Worm (Caenorhabditis elegans): ENCODE results near the gene osm-9.
"Not testable (repeated sequence)": the region's sequence is repeated elsewhere in the genome, so short reads cannot be mapped to it uniquely, and the experiment has no call there.

The osm-9 gene

ce11 chrIV:3593513-3593912 lies 36.3 kb upstream of the osm-9 start, which contains the start of gene taf-2:
taf-2 (minus strand) TSS chrIV:3593613.
- TF ChIP-seq pes-1 (GFP tag; IDR thresholded peaks at IDR 0.05) (no peak), B0310.2 (tag; optimal IDR thresholded peaks at IDR 0.05) (no peak), ets-7 (tag; optimal IDR thresholded peaks at IDR 0.05) (no peak), hmbx-1 (tag; optimal IDR thresholded peaks at IDR 0.05) (no peak)

ce11 chrIV:3590821-3591220 lies 33.6 kb upstream of the osm-9 start:
- TF ChIP-seq ceh-13 (GFP tag; optimal IDR thresholded peaks at IDR 0.05), result no peak

- not testable (repeated sequence) for TF ChIP-seq scrt-1 (GFP tag; IDR thresholded peaks at IDR 0.05); tra-4 (tag; optimal IDR thresholded peaks at IDR 0.05); sea-1 (GFP tag; conservative IDR thresholded peaks at IDR 0.05)
These were observed 25.6 kb upstream of the osm-9 start, which contains the start of gene blos-7 for ce11 chrIV:3582806-3583205. blos-7 (minus strand) TSS chrIV:3582906.

- TF ChIP-seq pes-1 (GFP tag; IDR thresholded peaks at IDR 0.05) (no peak), tra-4 (tag; optimal IDR thresholded peaks at IDR 0.05) (no peak), F13C5.2 (tag; optimal IDR thresholded peaks at IDR 0.05) (no peak), hnd-1 (tag; optimal IDR thresholded peaks at IDR 0.05) (no peak), hmbx-1 (tag; optimal IDR thresholded peaks at IDR 0.05) (no peak), B0310.2 (tag; optimal IDR thresholded peaks at IDR 0.05) (no peak), ets-7 (tag; optimal IDR thresholded peaks at IDR 0.05) (no peak), tbx-11 (GFP tag; IDR thresholded peaks at IDR 0.05) (no peak), ceh-36 (tag; optimal IDR thresholded peaks at IDR 0.05) (no peak), tbx-37 (GFP tag; conservative IDR thresholded peaks at IDR 0.05) (no peak), scrt-1 (GFP tag; IDR thresholded peaks at IDR 0.05) (no peak), hmg-4 (GFP tag; optimal IDR thresholded peaks at IDR 0.05) (no peak), aly-1 (tag; optimal IDR thresholded peaks at IDR 0.05) (no peak), ama-1 (optimal IDR thresholded peaks at IDR 0.05) (no peak), flt-1 (GFP tag; IDR thresholded peaks at IDR 0.05) (no peak), ceh-13 (GFP tag; optimal IDR thresholded peaks at IDR 0.05) (no peak), sea-1 (GFP tag; conservative IDR thresholded peaks at IDR 0.05) (no peak)
These were observed 22.3 kb upstream of the osm-9 start, which contains the start of gene Y37E11B.1 for ce11 chrIV:3579477-3579975. Y37E11B.1 (plus strand) TSS chrIV:3579621.

- TF ChIP-seq scrt-1 (GFP tag; IDR thresholded peaks at IDR 0.05) (no peak), B0310.2 (tag; optimal IDR thresholded peaks at IDR 0.05) (no peak), tra-4 (tag; optimal IDR thresholded peaks at IDR 0.05) (no peak), aly-1 (tag; optimal IDR thresholded peaks at IDR 0.05) (no peak), flt-1 (GFP tag; IDR thresholded peaks at IDR 0.05) (no peak), F13C5.2 (tag; optimal IDR thresholded peaks at IDR 0.05) (no peak), hmbx-1 (tag; optimal IDR thresholded peaks at IDR 0.05) (no peak), hmg-4 (GFP tag; optimal IDR thresholded peaks at IDR 0.05) (no peak), ceh-36 (tag; optimal IDR thresholded peaks at IDR 0.05) (no peak), sea-1 (GFP tag; conservative IDR thresholded peaks at IDR 0.05) (no peak), ama-1 (optimal IDR thresholded peaks at IDR 0.05) (no peak), tbx-37 (GFP tag; conservative IDR thresholded peaks at IDR 0.05) (no peak), tbx-11 (GFP tag; IDR thresholded peaks at IDR 0.05) (no peak)
These were observed 21.4 kb upstream of the osm-9 start for ce11 chrIV:3578667-3579066.

- no peak for TF ChIP-seq ama-1 (optimal IDR thresholded peaks at IDR 0.05)
These were observed 20.9 kb upstream of the osm-9 start, which contains the start of gene Y37E11B.2 for ce11 chrIV:3578155-3578554. Y37E11B.2 (plus strand) TSS chrIV:3578455.

- no peak for TF ChIP-seq ama-1 (optimal IDR thresholded peaks at IDR 0.05)
These were observed 13.4 kb upstream of the osm-9 start for ce11 chrIV:3570612-3571011.

ce11 chrIV:3568608-3569007 lies 11.4 kb upstream of the osm-9 start, which contains the start of gene otpl-1:
otpl-1 (plus strand) TSS chrIV:3568979.
- no peak for TF ChIP-seq F13C5.2 (tag; optimal IDR thresholded peaks at IDR 0.05)
- TF ChIP-seq scrt-1 (GFP tag; IDR thresholded peaks at IDR 0.05), result no peak
- no peak for TF ChIP-seq tbx-11 (GFP tag; IDR thresholded peaks at IDR 0.05)
- TF ChIP-seq pes-1 (GFP tag; IDR thresholded peaks at IDR 0.05), result no peak
- TF ChIP-seq ama-1 (optimal IDR thresholded peaks at IDR 0.05), result no peak
- no peak for TF ChIP-seq tra-4 (tag; optimal IDR thresholded peaks at IDR 0.05)
- no peak for TF ChIP-seq hnd-1 (tag; optimal IDR thresholded peaks at IDR 0.05)
- no peak for TF ChIP-seq hmg-4 (GFP tag; optimal IDR thresholded peaks at IDR 0.05)
- no peak for TF ChIP-seq sea-1 (GFP tag; conservative IDR thresholded peaks at IDR 0.05)
- no peak for TF ChIP-seq hmbx-1 (tag; optimal IDR thresholded peaks at IDR 0.05)
- no peak for TF ChIP-seq ceh-36 (tag; optimal IDR thresholded peaks at IDR 0.05)
- no peak for TF ChIP-seq tbx-37 (GFP tag; conservative IDR thresholded peaks at IDR 0.05)
- no peak for TF ChIP-seq aly-1 (tag; optimal IDR thresholded peaks at IDR 0.05)
- no peak for TF ChIP-seq ceh-13 (GFP tag; optimal IDR thresholded peaks at IDR 0.05)
- TF ChIP-seq ets-7 (tag; optimal IDR thresholded peaks at IDR 0.05), result no peak
- TF ChIP-seq B0310.2 (tag; optimal IDR thresholded peaks at IDR 0.05), result no peak
- no peak for TF ChIP-seq flt-1 (GFP tag; IDR thresholded peaks at IDR 0.05)

ce11 chrIV:3564901-3565300 lies 7.7 kb upstream of the osm-9 start, which contains the start of gene sre-5:
sre-5 (plus strand) TSS chrIV:3565201.
- no peak for TF ChIP-seq pes-1 (GFP tag; IDR thresholded peaks at IDR 0.05)
- TF ChIP-seq sea-1 (GFP tag; conservative IDR thresholded peaks at IDR 0.05), result no peak
- TF ChIP-seq hnd-1 (tag; optimal IDR thresholded peaks at IDR 0.05), result no peak
- no peak for TF ChIP-seq tra-4 (tag; optimal IDR thresholded peaks at IDR 0.05)
- TF ChIP-seq tbx-37 (GFP tag; conservative IDR thresholded peaks at IDR 0.05), result no peak
- TF ChIP-seq ets-7 (tag; optimal IDR thresholded peaks at IDR 0.05), result no peak
- TF ChIP-seq flt-1 (GFP tag; IDR thresholded peaks at IDR 0.05), result no peak
- TF ChIP-seq hmbx-1 (tag; optimal IDR thresholded peaks at IDR 0.05), result no peak
- TF ChIP-seq ama-1 (optimal IDR thresholded peaks at IDR 0.05), result no peak
- TF ChIP-seq hmg-4 (GFP tag; optimal IDR thresholded peaks at IDR 0.05), result no peak

All from whole organism, early embryonic.